Fruit fly (Drosophila melanogaster) whole organism, embryonic: ENCODE data around the gene AspRS-m.

Experiments used
- Abd-B ChIP-seq: fragments of 200-800 bp; sonication (Bioruptor generic); optimal IDR thresholded peaks from 2 replicates; lab custom pipeline; 2018; ENCODE audit warnings: missing biosample characterization, mild to moderate bottlenecking, missing genetic modification characterization, moderate library complexity
- Antp ChIP-seq: fragments of 200-800 bp; sonication (Bioruptor generic); optimal IDR thresholded peaks from 3 replicates; lab custom pipeline; 2016; ENCODE audit warnings: missing biosample characterization, missing genetic modification characterization
- BEAF-32 ChIP-seq: fragments of 200-800 bp; sonication (Bioruptor generic); optimal IDR thresholded peaks from 3 replicates; lab custom pipeline; 2017; ENCODE audit warnings: missing biosample characterization, missing genetic modification characterization, mild to moderate bottlenecking, moderate library complexity, missing genetic modification reagents
- BtbVII ChIP-seq: fragments of 200-800 bp; sonication (Bioruptor generic); optimal IDR thresholded peaks from 3 replicates; lab custom pipeline; 2017; ENCODE audit warnings: missing biosample characterization, mild to moderate bottlenecking, missing genetic modification characterization
- CG11560 ChIP-seq: fragments of 200-800 bp; sonication (Bioruptor generic); IDR thresholded peaks from 3 replicates; pipeline ENCODE4 v1.3.6; 2022; ENCODE audit warnings: missing biosample characterization, missing genetic modification characterization
- CG13424 ChIP-seq: fragments of 200-800 bp; sonication (Bioruptor generic); optimal IDR thresholded peaks from 2 replicates; lab custom pipeline; 2019; ENCODE audit warnings: missing biosample characterization, mild to moderate bottlenecking, missing genetic modification characterization, moderate library complexity
- CG14667 ChIP-seq: fragments of 200-800 bp; sonication (Bioruptor generic); IDR thresholded peaks from 2 replicates; pipeline ENCODE4 v1.3.6; 2022; ENCODE audit warnings: missing biosample characterization, missing genetic modification characterization
- CG16779 ChIP-seq: fragments of 200-800 bp; sonication (Bioruptor generic); IDR thresholded peaks from 2 replicates; pipeline ENCODE4 v1.3.6; 2022; ENCODE audit warnings: missing biosample characterization, missing genetic modification characterization
- CG17359 ChIP-seq: fragments of 200-800 bp; sonication (Bioruptor generic); optimal IDR thresholded peaks from 3 replicates; lab custom pipeline; 2018; ENCODE audit warnings: missing biosample characterization, mild to moderate bottlenecking, missing genetic modification characterization, moderate library complexity
- CG17802 ChIP-seq: fragments of 200-800 bp; sonication (Bioruptor generic); optimal IDR thresholded peaks from 2 replicates; lab custom pipeline; 2018; ENCODE audit warnings: missing biosample characterization, mild to moderate bottlenecking, missing genetic modification characterization, moderate library complexity
- CG2199 ChIP-seq: fragments of 200-800 bp; sonication (Bioruptor generic); IDR thresholded peaks from 3 replicates; pipeline ENCODE4 v1.3.6; 2022; ENCODE audit warnings: missing biosample characterization, missing genetic modification characterization
- CG32772 ChIP-seq: fragments of 200-800 bp; sonication (Bioruptor generic); IDR thresholded peaks from 2 replicates; pipeline ENCODE4 v1.3.6; 2022; ENCODE audit warnings: missing biosample characterization, missing genetic modification characterization
- CG4424 ChIP-seq: fragments of 200-800 bp; sonication (Bioruptor generic); optimal IDR thresholded peaks from 3 replicates; lab custom pipeline; 2016; ENCODE audit warnings: missing biosample characterization, missing genetic modification characterization
- CG4730 ChIP-seq: fragments of 200-800 bp; sonication (Bioruptor generic); IDR thresholded peaks from 2 replicates; pipeline ENCODE4 v1.3.6; 2022; ENCODE audit warnings: missing biosample characterization, missing genetic modification characterization
- CG6813 ChIP-seq: fragments of 200-800 bp; sonication (Bioruptor generic); optimal IDR thresholded peaks from 2 replicates; lab custom pipeline; 2017; ENCODE audit warnings: missing biosample characterization, missing genetic modification characterization, mild to moderate bottlenecking, moderate library complexity, missing genetic modification reagents
- CG7963 ChIP-seq: fragments of 200-800 bp; sonication (Bioruptor generic); IDR thresholded peaks from 3 replicates; pipeline ENCODE4 v1.3.6; 2022; ENCODE audit warnings: missing biosample characterization, missing genetic modification characterization; ENCODE audit not compliant: partially characterized antibody
- CG8359 ChIP-seq: fragments of 200-800 bp; sonication (Bioruptor generic); optimal IDR thresholded peaks from 2 replicates; lab custom pipeline; 2017; ENCODE audit warnings: missing biosample characterization, mild to moderate bottlenecking, missing genetic modification characterization, borderline replicate concordance
- CG8388 ChIP-seq: fragments of 200-800 bp; sonication (Bioruptor generic); optimal IDR thresholded peaks from 2 replicates; lab custom pipeline; 2019; ENCODE audit warnings: missing biosample characterization, mild to moderate bottlenecking, missing genetic modification characterization, moderate library complexity
- CG8478 ChIP-seq: fragments of >200 bp; optimal IDR thresholded peaks from 2 replicates; lab custom pipeline; 2018
- Deaf1 ChIP-seq: fragments of 200-800 bp; optimal IDR thresholded peaks from 3 replicates; lab custom pipeline; 2019; ENCODE audit warnings: missing biosample characterization, mild to moderate bottlenecking, missing genetic modification characterization, moderate library complexity
- Fer1 ChIP-seq: fragments of 200-800 bp; sonication (Bioruptor generic); optimal IDR thresholded peaks from 2 replicates; lab custom pipeline; 2017; ENCODE audit warnings: missing biosample characterization, mild to moderate bottlenecking, missing genetic modification characterization
- Fer3 ChIP-seq: fragments of 200-800 bp; sonication (Bioruptor generic); optimal IDR thresholded peaks from 2 replicates; lab custom pipeline; 2018; ENCODE audit warnings: missing biosample characterization, mild to moderate bottlenecking, missing genetic modification characterization, moderate library complexity
- HHEX ChIP-seq: fragments of 200-800 bp; sonication (Bioruptor generic); optimal IDR thresholded peaks from 3 replicates; lab custom pipeline; 2017; ENCODE audit warnings: missing biosample characterization, mild to moderate bottlenecking, missing genetic modification characterization, missing genetic modification reagents
- HmgD ChIP-seq: fragments of 200-800 bp; sonication (Bioruptor generic); optimal IDR thresholded peaks from 3 replicates; lab custom pipeline; 2016; ENCODE audit warnings: missing biosample characterization, missing genetic modification characterization
- Hr51 ChIP-seq, 2 experiments: fragments of 200-800 bp; sonication (Bioruptor generic); optimal IDR thresholded peaks; 2 replicates in 1 of 2; 3 replicates in 1 of 2; lab custom pipeline; 2016 to 2018; ENCODE audit warnings: missing biosample characterization in 2 of 2, missing genetic modification characterization in 2 of 2, mild to moderate bottlenecking in 1 of 2, moderate library complexity in 1 of 2
- NK7.1 ChIP-seq: fragments of 200-800 bp; sonication (Bioruptor generic); optimal IDR thresholded peaks from 3 replicates; lab custom pipeline; 2016; ENCODE audit warnings: missing biosample characterization, missing genetic modification characterization
- Nf-YB ChIP-seq: fragments of 200-800 bp; sonication (Bioruptor generic); optimal IDR thresholded peaks from 3 replicates; lab custom pipeline; 2019; ENCODE audit warnings: missing biosample characterization, mild to moderate bottlenecking, missing genetic modification characterization, moderate library complexity
- NfI ChIP-seq: fragments of 200-800 bp; sonication (Bioruptor generic); optimal IDR thresholded peaks from 3 replicates; lab custom pipeline; 2018; ENCODE audit warnings: missing biosample characterization, mild to moderate bottlenecking, missing genetic modification characterization, moderate library complexity
- Poxn ChIP-seq: fragments of 200-800 bp; sonication (Bioruptor generic); IDR thresholded peaks from 2 replicates; pipeline ENCODE4 v1.3.6; 2022; ENCODE audit warnings: missing biosample characterization, missing genetic modification characterization
- Ptx1 ChIP-seq: fragments of 200-800 bp; sonication (Bioruptor generic); IDR thresholded peaks from 2 replicates; pipeline ENCODE4 v1.3.6; 2022; ENCODE audit warnings: missing biosample characterization, missing genetic modification characterization
- ash1 ChIP-seq: fragments of 200-800 bp; sonication (Bioruptor generic); optimal IDR thresholded peaks from 2 replicates; lab custom pipeline; 2018; ENCODE audit warnings: missing biosample characterization, mild to moderate bottlenecking, missing genetic modification characterization
- az2 ChIP-seq: fragments of 200-800 bp; sonication (Bioruptor generic); optimal IDR thresholded peaks from 3 replicates; lab custom pipeline; 2016; ENCODE audit warnings: missing biosample characterization, missing genetic modification characterization
- btn ChIP-seq: fragments of 200-800 bp; sonication (Bioruptor generic); optimal IDR thresholded peaks from 2 replicates; lab custom pipeline; 2016; ENCODE audit warnings: missing biosample characterization, missing genetic modification characterization
- cg ChIP-seq: fragments of 200-800 bp; sonication (Bioruptor generic); optimal IDR thresholded peaks from 3 replicates; lab custom pipeline; 2019; ENCODE audit warnings: missing biosample characterization, mild to moderate bottlenecking, missing genetic modification characterization, moderate library complexity
- dpn ChIP-seq, 2 experiments: fragments of 200-800 bp; sonication (Bioruptor generic); optimal IDR thresholded peaks; 3 replicates each; lab custom pipeline; 2016; ENCODE audit warnings: missing biosample characterization in 2 of 2, missing genetic modification characterization in 2 of 2
- fd102C ChIP-seq: fragments of 200-800 bp; sonication (Bioruptor generic); optimal IDR thresholded peaks from 2 replicates; lab custom pipeline; 2018; ENCODE audit warnings: missing biosample characterization, mild to moderate bottlenecking, missing genetic modification characterization, moderate library complexity
- gsb ChIP-seq: fragments of 200-800 bp; sonication (Bioruptor generic); IDR thresholded peaks from 2 replicates; pipeline ENCODE4 v1.3.6; 2022; ENCODE audit warnings: missing biosample characterization, missing genetic modification characterization
- jigr1 ChIP-seq: fragments of 200-800 bp; sonication (Bioruptor generic); IDR thresholded peaks from 3 replicates; pipeline ENCODE4 v1.3.6; 2022; ENCODE audit warnings: missing biosample characterization, missing genetic modification characterization
- jumu ChIP-seq: fragments of 200-800 bp; sonication (Bioruptor generic); optimal IDR thresholded peaks from 3 replicates; lab custom pipeline; 2016; ENCODE audit warnings: missing biosample characterization, missing genetic modification characterization
- lmd ChIP-seq: fragments of 200-800 bp; sonication (Bioruptor generic); IDR thresholded peaks from 2 replicates; pipeline ENCODE4 v1.3.6; 2022; ENCODE audit warnings: missing biosample characterization, missing genetic modification characterization
- p53 ChIP-seq: fragments of 200-800 bp; sonication (Bioruptor generic); optimal IDR thresholded peaks from 2 replicates; lab custom pipeline; 2016; ENCODE audit warnings: missing biosample characterization, missing genetic modification characterization
- phol ChIP-seq: fragments of 200-800 bp; sonication (Bioruptor generic); optimal IDR thresholded peaks from 3 replicates; lab custom pipeline; 2018; ENCODE audit warnings: missing biosample characterization, mild to moderate bottlenecking, missing genetic modification characterization, moderate library complexity
- pros ChIP-seq: fragments of 200-800 bp; sonication (Bioruptor generic); optimal IDR thresholded peaks from 3 replicates; lab custom pipeline; 2019; ENCODE audit warnings: missing biosample characterization, mild to moderate bottlenecking, missing genetic modification characterization, moderate library complexity
- row ChIP-seq: fragments of 200-800 bp; sonication (Bioruptor generic); IDR thresholded peaks from 3 replicates; pipeline ENCODE4 v1.3.6; 2022; ENCODE audit warnings: missing biosample characterization, missing genetic modification characterization
- salm ChIP-seq: fragments of 200-800 bp; sonication (Bioruptor generic); optimal IDR thresholded peaks from 2 replicates; lab custom pipeline; 2018; ENCODE audit warnings: missing biosample characterization, mild to moderate bottlenecking, missing genetic modification characterization
- sens-2 ChIP-seq: fragments of 200-800 bp; sonication (Bioruptor generic); IDR thresholded peaks from 2 replicates; pipeline ENCODE4 v1.3.6; 2022; ENCODE audit warnings: missing biosample characterization, missing genetic modification characterization
- seq ChIP-seq: fragments of 200-800 bp; sonication (Bioruptor generic); IDR thresholded peaks from 2 replicates; pipeline ENCODE4 v1.3.6; 2022; ENCODE audit warnings: missing biosample characterization, missing genetic modification characterization
- shn ChIP-seq: fragments of 200-800 bp; sonication (Bioruptor generic); optimal IDR thresholded peaks from 3 replicates; lab custom pipeline; 2016; ENCODE audit warnings: missing biosample characterization, missing genetic modification characterization
- slp2 ChIP-seq: fragments of 200-800 bp; sonication (Bioruptor generic); optimal IDR thresholded peaks from 2 replicates; lab custom pipeline; 2016; ENCODE audit warnings: missing biosample characterization, missing genetic modification characterization
- trem ChIP-seq: fragments of 200-800 bp; optimal IDR thresholded peaks from 3 replicates; lab custom pipeline; 2019; ENCODE audit warnings: missing biosample characterization, mild to moderate bottlenecking, missing genetic modification characterization, moderate library complexity

The AspRS-m gene

DNA sequence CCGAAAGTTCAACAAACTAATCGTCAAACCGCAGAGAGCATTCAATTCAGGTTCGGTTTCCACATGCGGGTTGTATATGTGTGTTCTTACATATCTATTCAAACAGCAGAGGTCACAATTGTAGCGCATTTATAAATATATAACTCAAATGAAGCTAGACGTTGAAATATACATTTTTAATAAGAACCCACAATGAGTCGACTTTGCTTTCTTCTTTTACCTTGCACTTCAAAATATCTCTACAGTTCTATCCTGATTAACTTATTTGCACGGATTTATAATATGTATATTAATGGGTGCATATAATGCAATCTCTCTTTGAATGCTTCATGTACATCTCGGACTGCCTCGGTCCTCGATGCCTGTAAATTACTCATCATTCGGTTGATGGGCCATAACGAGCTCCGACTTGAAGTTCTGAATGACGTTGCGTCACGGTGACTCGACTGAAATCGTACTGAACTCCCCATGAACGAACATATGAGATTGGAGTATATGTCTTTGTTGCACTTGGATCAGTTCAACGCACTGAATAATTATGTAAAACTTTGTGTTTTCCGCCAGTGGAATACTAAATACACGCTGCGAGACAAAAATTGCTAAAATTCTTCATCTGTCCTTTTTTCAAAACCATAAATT, 8.4 kb upstream of the AspRS-m start (continued):
- no peak for TF ChIP-seq Deaf1 (tag; lab: Kevin White, UChicago)
- TF ChIP-seq NK7.1 (GFP tag; lab: Kevin White, UChicago), result no peak
- peak in 1 of 2 experiments; percentile 12 for TF ChIP-seq dpn (GFP tag; optimal IDR thresholded peaks at IDR 0.05; lab: Kevin White, UChicago)
- no peak for TF ChIP-seq ash1 (GFP tag; lab: Kevin White, UChicago)
- peak; percentile 35; the same call in 1 of the 2 replicates for TF ChIP-seq CG32772 (GFP tag; lab: Robert Waterston, UW)
- peak; percentile 9 for TF ChIP-seq salm (tag; lab: Kevin White, UChicago)
- TF ChIP-seq BtbVII (GFP tag; lab: Kevin White, UChicago), result no peak
- TF ChIP-seq pros (GFP tag; lab: Kevin White, UChicago), result no peak
- TF ChIP-seq phol, result peak; percentile 57
- peak; percentile 30 for TF ChIP-seq Nf-YB (GFP tag; lab: Kevin White, UChicago)
- TF ChIP-seq Ptx1 (GFP tag; lab: Robert Waterston, UW), result no peak
- TF ChIP-seq NfI (GFP tag; lab: Kevin White, UChicago), result peak; percentile 21
- TF ChIP-seq CG16779 (GFP tag; lab: Robert Waterston, UW), result no peak
- no peak for TF ChIP-seq lmd (GFP tag; lab: Robert Waterston, UW)
- no peak for TF ChIP-seq CG7963 (GFP tag; lab: Robert Waterston, UW)
- TF ChIP-seq HHEX (GFP tag; lab: Kevin White, UChicago), result no peak
- TF ChIP-seq CG13424 (tag; lab: Kevin White, UChicago), result peak; percentile 43
- TF ChIP-seq Fer1 (GFP tag; lab: Kevin White, UChicago), result no peak
- no peak for TF ChIP-seq fd102C (GFP tag; lab: Kevin White, UChicago)
- no peak for TF ChIP-seq Antp (GFP tag; lab: Kevin White, UChicago)
- TF ChIP-seq BEAF-32 (GFP tag; lab: Kevin White, UChicago), result no peak
- peak; percentile 40 for TF ChIP-seq az2 (GFP tag; lab: Kevin White, UChicago)
- TF ChIP-seq jigr1 (GFP tag; lab: Robert Waterston, UW), result no peak
- TF ChIP-seq Hr51 (GFP tag; optimal IDR thresholded peaks at IDR 0.05; lab: Kevin White, UChicago), result peak in 1 of 2 experiments; percentile 14
- TF ChIP-seq CG8478 (lab: Kevin White, UChicago), result no peak
- no peak for TF ChIP-seq shn (GFP tag; lab: Kevin White, UChicago)
- TF ChIP-seq CG2199 (GFP tag; lab: Robert Waterston, UW), result peak; percentile 6; the same call in 1 of the 3 replicates
- peak; percentile 42; the same call in 1 of the 3 replicates for TF ChIP-seq row (GFP tag; lab: Robert Waterston, UW)
- peak; percentile 24 for TF ChIP-seq trem (tag; lab: Kevin White, UChicago)
- peak; percentile 30 for TF ChIP-seq CG17359 (tag; lab: Kevin White, UChicago)
- TF ChIP-seq CG4424, result peak; percentile 53
- TF ChIP-seq sens-2 (GFP tag; lab: Robert Waterston, UW), result no peak
- no peak for TF ChIP-seq btn (GFP tag; lab: Kevin White, UChicago)
- peak; percentile 5 for TF ChIP-seq CG17802
- peak; percentile 21 for TF ChIP-seq cg (GFP tag; lab: Kevin White, UChicago)
- TF ChIP-seq CG6813, result peak; percentile 48
- no peak for TF ChIP-seq Fer3 (tag; lab: Kevin White, UChicago)
- TF ChIP-seq CG11560 (tag; lab: Robert Waterston, UW), result no peak
- TF ChIP-seq CG8359 (GFP tag; lab: Kevin White, UChicago), result peak; percentile 20
- no peak for TF ChIP-seq seq (GFP tag; lab: Robert Waterston, UW)
- peak; percentile 50 for TF ChIP-seq CG8388 (GFP tag; lab: Kevin White, UChicago)
- TF ChIP-seq CG4730 (GFP tag; lab: Robert Waterston, UW), result no peak
- TF ChIP-seq jumu (GFP tag; lab: Kevin White, UChicago), result no peak
- no peak for TF ChIP-seq HmgD (GFP tag; lab: Kevin White, UChicago)
- TF ChIP-seq slp2, result no peak
- no peak for TF ChIP-seq gsb (GFP tag; lab: Robert Waterston, UW)
- TF ChIP-seq CG14667 (GFP tag; lab: Robert Waterston, UW), result no peak
- TF ChIP-seq Poxn (GFP tag; lab: Robert Waterston, UW), result no peak
- peak; percentile 13 for TF ChIP-seq Abd-B (GFP tag; lab: Kevin White, UChicago)
- no peak for TF ChIP-seq p53
